Worm (Caenorhabditis elegans) whole organism, early embryonic: ENCODE results near the gene set-13.

Source experiments
- B0310.2 ChIP-seq: sonication (generic microtip); optimal IDR thresholded peaks from 2 replicates; lab custom pipeline; 2016; ENCODE audit warnings: mild to moderate bottlenecking, missing genetic modification characterization, missing compliant biosample characterization
- F13C5.2 ChIP-seq: sonication (generic microtip); optimal IDR thresholded peaks from 2 replicates; lab custom pipeline; 2017; ENCODE audit warnings: mild to moderate bottlenecking, missing genetic modification characterization, inconsistent platforms, missing compliant biosample characterization
- aly-1 ChIP-seq: sonication (generic microtip); optimal IDR thresholded peaks from 2 replicates; lab custom pipeline; 2016; ENCODE audit warnings: missing genetic modification characterization, missing compliant biosample characterization
- ama-1 ChIP-seq: fragments of 150-350 bp; optimal IDR thresholded peaks from 2 replicates; lab custom pipeline; 2014
- ceh-13 ChIP-seq: fragments of 200-800 bp; sonication (Bioruptor generic); optimal IDR thresholded peaks from 2 replicates; lab custom pipeline; 2018; ENCODE audit warnings: mild to moderate bottlenecking, missing genetic modification characterization, missing compliant biosample characterization
- ceh-36 ChIP-seq: sonication (generic microtip); optimal IDR thresholded peaks from 2 replicates; lab custom pipeline; 2016; ENCODE audit warnings: missing genetic modification characterization, inconsistent platforms, missing compliant biosample characterization
- ets-7 ChIP-seq: sonication (generic microtip); optimal IDR thresholded peaks from 2 replicates; lab custom pipeline; 2016; ENCODE audit warnings: missing genotype, missing genetic modification characterization, missing compliant biosample characterization
- flt-1 ChIP-seq: fragments of 200-800 bp; sonication (Bioruptor generic); IDR thresholded peaks from 2 replicates; pipeline ENCODE4 v1.3.6; 2022; ENCODE audit warnings: missing genetic modification characterization, missing compliant biosample characterization
- hmbx-1 ChIP-seq: sonication (generic microtip); optimal IDR thresholded peaks from 2 replicates; lab custom pipeline; 2016; ENCODE audit warnings: mild to moderate bottlenecking, missing genetic modification characterization, missing compliant biosample characterization
- hmg-4 ChIP-seq: fragments of 200-800 bp; sonication (Bioruptor generic); optimal IDR thresholded peaks from 2 replicates; lab custom pipeline; 2018; ENCODE audit warnings: mild to moderate bottlenecking, missing genetic modification characterization, missing compliant biosample characterization
- hnd-1 ChIP-seq: sonication (generic microtip); optimal IDR thresholded peaks from 2 replicates; lab custom pipeline; 2016; ENCODE audit warnings: missing genetic modification characterization, missing compliant biosample characterization
- pes-1 ChIP-seq: fragments of 200-800 bp; sonication (Bioruptor generic); IDR thresholded peaks from 2 replicates; pipeline ENCODE4 v1.3.6; 2022; ENCODE audit warnings: missing genetic modification reagents, missing genetic modification characterization, missing compliant biosample characterization
- scrt-1 ChIP-seq: fragments of 200-800 bp; sonication (Bioruptor generic); IDR thresholded peaks from 2 replicates; pipeline ENCODE4 v1.3.6; 2022; ENCODE audit warnings: missing genetic modification characterization, missing compliant biosample characterization
- sea-1 ChIP-seq: fragments of 200-800 bp; sonication (Bioruptor generic); conservative IDR thresholded peaks from 2 replicates; pipeline ENCODE4 v1.3.6; 2022; ENCODE audit warnings: missing genetic modification characterization, missing compliant biosample characterization
- tbx-11 ChIP-seq: fragments of 200-800 bp; sonication (Bioruptor generic); IDR thresholded peaks from 2 replicates; pipeline ENCODE4 v1.3.6; 2022; ENCODE audit warnings: missing genetic modification characterization, missing compliant biosample characterization
- tbx-37 ChIP-seq: fragments of 200-800 bp; sonication (Bioruptor generic); conservative IDR thresholded peaks from 2 replicates; pipeline ENCODE4 v1.3.6; 2022; ENCODE audit warnings: missing genetic modification reagents, missing genetic modification characterization, missing compliant biosample characterization
- tra-4 ChIP-seq: sonication (generic microtip); optimal IDR thresholded peaks from 2 replicates; lab custom pipeline; 2017; ENCODE audit warnings: missing genetic modification characterization, missing compliant biosample characterization

Gene set-13

DNA sequence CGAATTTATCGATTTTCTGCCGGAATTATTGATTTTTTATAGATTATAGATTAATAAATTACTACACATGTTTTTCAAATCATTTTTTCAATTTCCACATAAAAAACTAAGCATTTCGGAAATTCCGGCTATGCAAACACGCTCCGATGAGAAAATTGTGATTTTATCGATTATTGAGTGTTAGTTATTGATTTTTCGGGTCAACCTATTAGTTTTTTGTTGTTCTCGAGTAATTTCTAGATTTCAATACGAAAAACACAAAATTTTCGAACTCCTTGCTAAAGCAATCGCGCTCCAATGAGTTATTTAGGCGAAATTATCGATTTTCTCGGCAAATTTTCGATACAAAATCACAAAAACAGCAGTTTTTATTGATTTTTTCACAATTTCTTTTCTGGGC, 21.4 kb upstream of the set-13 start:
- TF ChIP-seq ceh-36 (tag; lab: Kevin White, UChicago) (no peak), scrt-1 (no peak), ets-7 (tag; lab: Kevin White, UChicago) (no peak), pes-1 (GFP tag; lab: Robert Waterston, UW) (no peak), tra-4 (tag; lab: Kevin White, UChicago) (no peak), aly-1 (no peak)

DNA sequence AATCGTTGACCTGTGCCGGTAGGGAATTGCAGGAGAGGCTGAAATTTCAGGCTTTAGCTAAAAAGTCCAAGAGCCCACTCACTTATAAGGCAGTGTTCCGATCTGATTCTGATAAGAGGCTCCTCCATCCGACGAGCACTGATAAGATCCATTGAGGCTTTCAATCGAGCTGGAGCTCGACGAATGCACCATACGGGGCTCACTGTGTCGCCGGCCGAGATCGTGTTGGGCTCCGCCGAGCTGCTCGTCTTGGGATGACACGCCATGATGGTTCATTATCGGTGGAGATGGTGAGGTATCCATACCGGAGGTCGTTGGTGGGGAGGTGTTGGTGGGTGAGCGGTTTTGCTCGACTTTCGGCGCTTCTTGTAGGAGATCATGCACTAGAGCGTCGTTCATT, 20.3 kb upstream of the set-13 start:
- TF ChIP-seq hmg-4 (GFP tag; lab: Kevin White, UChicago), result no peak
- TF ChIP-seq hnd-1 (tag; lab: Kevin White, UChicago), result no peak
- TF ChIP-seq sea-1 (GFP tag; lab: Robert Waterston, UW), result no peak
- TF ChIP-seq tra-4 (tag; lab: Kevin White, UChicago), result no peak
- no peak for TF ChIP-seq scrt-1
- no peak for TF ChIP-seq F13C5.2 (tag; lab: Kevin White, UChicago)
- no peak for TF ChIP-seq ceh-36 (tag; lab: Kevin White, UChicago)
- TF ChIP-seq ama-1 (lab: Kevin White, UChicago), result no peak
- TF ChIP-seq pes-1 (GFP tag; lab: Robert Waterston, UW), result no peak
- TF ChIP-seq flt-1 (GFP tag; lab: Robert Waterston, UW), result no peak
- no peak for TF ChIP-seq tbx-11

DNA sequence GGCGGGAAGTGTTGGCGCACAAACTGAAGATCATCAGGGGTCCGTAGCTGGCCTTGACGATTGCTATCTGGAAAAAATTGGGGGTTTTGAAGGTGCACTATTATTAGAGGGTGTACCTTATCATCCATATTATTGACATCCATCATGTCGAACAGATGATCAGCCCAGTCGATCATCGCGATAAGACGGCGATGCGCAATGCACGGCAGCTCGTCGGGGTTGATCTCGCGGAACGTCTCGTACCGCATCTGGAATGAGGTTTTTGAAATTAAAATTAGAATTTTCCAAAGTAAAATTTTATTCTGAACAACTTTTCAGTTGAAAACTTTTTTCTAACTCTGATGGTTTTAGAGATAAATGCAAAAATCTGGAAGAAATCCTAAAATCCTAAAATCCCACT, 18.8 kb upstream of the set-13 start:
- TF ChIP-seq aly-1 (no peak), B0310.2 (tag; lab: Kevin White, UChicago) (no peak), hnd-1 (tag; lab: Kevin White, UChicago) (no peak), hmbx-1 (tag; lab: Kevin White, UChicago) (no peak), ets-7 (tag; lab: Kevin White, UChicago) (no peak), flt-1 (GFP tag; lab: Robert Waterston, UW) (no peak), tbx-11 (no peak), tra-4 (tag; lab: Kevin White, UChicago) (no peak), ceh-36 (tag; lab: Kevin White, UChicago) (no peak), F13C5.2 (tag; lab: Kevin White, UChicago) (no peak), sea-1 (GFP tag; lab: Robert Waterston, UW) (no peak), scrt-1 (no peak), pes-1 (GFP tag; lab: Robert Waterston, UW) (no peak), tbx-37 (no peak), ceh-13 (no peak), hmg-4 (GFP tag; lab: Kevin White, UChicago) (no peak), ama-1 (lab: Kevin White, UChicago) (no peak)

DNA sequence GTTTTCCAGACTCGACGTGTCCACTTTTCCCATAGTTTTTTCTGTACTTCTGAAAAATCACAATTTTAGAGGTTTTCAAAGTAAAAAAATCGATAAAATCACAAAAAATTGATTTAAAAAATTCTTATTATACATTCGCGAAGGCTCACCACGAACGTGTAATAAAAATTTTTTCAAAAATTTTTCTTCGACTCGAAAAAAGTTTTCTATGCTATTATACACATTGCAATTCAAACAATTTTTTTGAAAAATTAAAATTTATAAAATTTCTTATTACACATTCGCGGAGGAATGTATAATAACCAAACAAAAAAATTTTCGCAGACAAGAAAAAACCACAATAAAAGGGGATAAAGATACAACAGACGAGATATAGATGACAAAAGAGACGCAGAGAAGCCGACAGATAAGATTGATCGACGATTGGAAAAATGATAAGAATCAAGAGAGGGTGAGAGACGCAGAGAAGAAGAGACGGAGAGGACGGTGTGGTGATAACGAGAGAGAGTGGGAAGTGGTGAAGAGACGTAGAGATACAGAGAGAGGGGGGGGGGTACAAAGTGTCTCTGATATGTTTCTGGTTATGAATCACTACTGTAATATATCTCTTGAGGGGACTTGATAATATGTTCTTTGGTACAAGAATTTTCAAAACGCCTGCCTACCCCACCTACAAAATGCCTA, 16.1 kb upstream of the set-13 start, which contains the start of gene nhr-119:
nhr-119 (minus strand) TSS at position 51 of the 684 bp plus-strand sequence.
- TF ChIP-seq sea-1 (GFP tag; lab: Robert Waterston, UW) (no peak), ama-1 (lab: Kevin White, UChicago) (no peak), hmg-4 (GFP tag; lab: Kevin White, UChicago) (no peak), flt-1 (GFP tag; lab: Robert Waterston, UW) (no peak), tbx-37 (no peak), tbx-11 (no peak), scrt-1 (no peak), ets-7 (tag; lab: Kevin White, UChicago) (no peak), tra-4 (tag; lab: Kevin White, UChicago) (no peak), aly-1 (no peak)

DNA sequence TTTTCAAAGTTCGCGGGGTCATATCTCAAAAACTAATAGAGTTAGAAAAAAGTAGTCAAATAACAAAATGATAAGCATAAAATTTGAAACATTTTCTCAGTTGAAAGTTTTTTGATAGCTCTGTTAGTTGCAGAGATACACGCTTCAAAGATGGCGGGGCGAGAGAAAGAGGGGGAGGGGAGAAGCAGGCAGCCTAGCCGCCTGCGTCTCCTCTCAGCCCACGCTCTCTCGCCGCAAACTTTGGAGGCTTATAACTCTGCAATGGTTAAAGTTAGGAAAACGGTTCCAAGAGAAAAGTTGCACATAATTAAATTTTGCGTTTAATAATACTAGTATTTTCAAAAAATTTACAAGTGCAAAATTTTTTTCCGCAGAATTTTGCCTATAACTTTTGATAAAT, 15.0 kb upstream of the set-13 start:
- TF ChIP-seq sea-1 (GFP tag; lab: Robert Waterston, UW) (no peak), tbx-11 (no peak), F13C5.2 (tag; lab: Kevin White, UChicago) (no peak), aly-1 (no peak), ceh-13 (no peak), B0310.2 (tag; lab: Kevin White, UChicago) (no peak), ceh-36 (tag; lab: Kevin White, UChicago) (no peak), ets-7 (tag; lab: Kevin White, UChicago) (no peak), ama-1 (lab: Kevin White, UChicago) (no peak), pes-1 (GFP tag; lab: Robert Waterston, UW) (no peak), scrt-1 (no peak), hnd-1 (tag; lab: Kevin White, UChicago) (no peak), hmbx-1 (tag; lab: Kevin White, UChicago) (no peak), tbx-37 (no peak), tra-4 (tag; lab: Kevin White, UChicago) (no peak), hmg-4 (GFP tag; lab: Kevin White, UChicago) (no peak), flt-1 (GFP tag; lab: Robert Waterston, UW) (no peak)

DNA sequence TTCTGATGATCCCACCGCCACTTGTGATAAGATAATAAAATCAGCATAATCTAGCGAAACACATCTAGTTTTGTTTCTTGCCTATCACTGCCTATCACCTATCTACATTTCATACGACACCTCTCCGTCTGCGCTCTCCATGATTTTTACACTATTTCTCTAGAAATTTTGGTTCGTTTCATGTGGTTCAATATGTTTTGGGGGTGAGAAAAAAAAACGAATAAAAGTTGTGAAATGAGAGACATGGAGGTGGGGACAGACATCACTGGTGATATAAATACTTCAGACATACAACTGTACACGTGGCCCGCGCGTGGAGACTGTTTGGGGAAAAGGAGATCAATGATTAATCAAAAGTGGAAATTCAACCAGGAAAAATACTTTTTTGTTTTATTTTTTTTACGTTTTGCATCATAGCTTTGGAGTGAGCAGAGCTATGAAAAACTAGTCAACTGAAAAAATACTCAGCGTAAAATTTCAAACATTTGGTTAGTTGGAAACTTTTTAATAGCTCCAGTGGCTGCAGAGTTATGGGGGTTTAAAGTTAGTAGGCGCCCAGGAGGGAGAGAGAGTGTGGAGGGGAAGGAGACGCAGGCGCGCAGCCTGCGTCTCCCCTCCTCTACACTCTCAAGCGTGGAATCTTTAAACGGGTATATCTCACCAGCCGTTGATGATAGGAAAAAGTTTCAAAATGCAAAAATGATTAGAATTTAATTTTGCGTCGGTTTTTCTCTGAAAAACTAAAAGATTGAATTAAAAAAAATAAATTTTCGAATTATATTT, 13.8 kb upstream of the set-13 start:
- no peak for TF ChIP-seq flt-1 (GFP tag; lab: Robert Waterston, UW)
- no peak for TF ChIP-seq F13C5.2 (tag; lab: Kevin White, UChicago)
- no peak for TF ChIP-seq aly-1
- TF ChIP-seq hmg-4 (GFP tag; lab: Kevin White, UChicago), result no peak
- TF ChIP-seq ets-7 (tag; lab: Kevin White, UChicago), result no peak
- TF ChIP-seq ama-1 (lab: Kevin White, UChicago), result no peak
- no peak for TF ChIP-seq B0310.2 (tag; lab: Kevin White, UChicago)
- no peak for TF ChIP-seq scrt-1
- no peak for TF ChIP-seq tra-4 (tag; lab: Kevin White, UChicago)
- no peak for TF ChIP-seq pes-1 (GFP tag; lab: Robert Waterston, UW)
- TF ChIP-seq tbx-37, result no peak
- TF ChIP-seq ceh-36 (tag; lab: Kevin White, UChicago), result no peak
- TF ChIP-seq ceh-13, result no peak
- no peak for TF ChIP-seq hnd-1 (tag; lab: Kevin White, UChicago)
- TF ChIP-seq tbx-11, result no peak
- TF ChIP-seq sea-1 (GFP tag; lab: Robert Waterston, UW), result no peak
